Worm (Caenorhabditis elegans) whole organism, young adult: ENCODE results near the gene sup-35.

Experiments
- B0261.1 ChIP-seq: sonication (generic microtip); optimal IDR thresholded peaks from 2 replicates; lab custom pipeline; 2016; ENCODE audit warnings: mild to moderate bottlenecking, missing genetic modification characterization, moderate library complexity, missing compliant biosample characterization
- B0336.3 ChIP-seq: fragments of 200-800 bp; sonication (Bioruptor generic); IDR thresholded peaks from 2 replicates; pipeline ENCODE4 v1.3.6; 2022; ENCODE audit warnings: missing genetic modification characterization, missing compliant biosample characterization
- F22D6.2 ChIP-seq: sonication (generic microtip); optimal IDR thresholded peaks from 2 replicates; lab custom pipeline; 2016; ENCODE audit warnings: mild to moderate bottlenecking, missing genetic modification characterization, missing compliant biosample characterization
- F39B2.1 ChIP-seq: fragments of 200-800 bp; sonication (Bioruptor generic); IDR thresholded peaks from 2 replicates; pipeline ENCODE4 v1.3.6; 2022; ENCODE audit warnings: missing genetic modification reagents, missing genetic modification characterization, missing compliant biosample characterization
- F49E8.2 ChIP-seq: sonication (generic microtip); optimal IDR thresholded peaks from 3 replicates; lab custom pipeline; 2017; ENCODE audit warnings: missing genetic modification characterization, mild to moderate bottlenecking, missing compliant biosample characterization, antibody characterized with exemption, moderate library complexity; ENCODE audit not compliant: insufficient read depth
- F57A8.1 ChIP-seq: fragments of 200-800 bp; sonication (Bioruptor generic); optimal IDR thresholded peaks from 2 replicates; lab custom pipeline; 2018; ENCODE audit warnings: mild to moderate bottlenecking, missing genetic modification characterization, moderate library complexity, missing compliant biosample characterization
- F57C9.4 ChIP-seq: sonication (generic microtip); optimal IDR thresholded peaks from 2 replicates; lab custom pipeline; 2017; ENCODE audit warnings: mild to moderate bottlenecking, missing genetic modification characterization, missing compliant biosample characterization
- T26A5.8 ChIP-seq: sonication (generic microtip); optimal IDR thresholded peaks from 2 replicates; lab custom pipeline; 2016; ENCODE audit warnings: missing genetic modification characterization, missing compliant biosample characterization
- Y56A3A.18 ChIP-seq: fragments of 200-800 bp; sonication (Bioruptor generic); IDR thresholded peaks from 2 replicates; pipeline ENCODE4 v1.3.6; 2022; ENCODE audit warnings: missing genetic modification reagents, missing genetic modification characterization, missing compliant biosample characterization
- Y79H2A.3 ChIP-seq: fragments of 200-800 bp; sonication (Bioruptor generic); conservative IDR thresholded peaks from 2 replicates; pipeline ENCODE4 v1.3.6; 2022; ENCODE audit warnings: missing genetic modification reagents, missing genetic modification characterization, missing compliant biosample characterization
- Y95B8A.8 ChIP-seq: fragments of 200-800 bp; sonication (Bioruptor generic); IDR thresholded peaks from 2 replicates; pipeline ENCODE4 v1.3.6; 2022; ENCODE audit warnings: missing genetic modification reagents, missing genetic modification characterization, missing compliant biosample characterization
- attf-5 ChIP-seq: fragments of 200-800 bp; sonication (Bioruptor generic); optimal IDR thresholded peaks from 2 replicates; lab custom pipeline; 2018; ENCODE audit warnings: mild to moderate bottlenecking, missing genetic modification characterization, missing compliant biosample characterization
- bed-1 ChIP-seq: fragments of 200-800 bp; sonication (Bioruptor generic); IDR thresholded peaks from 2 replicates; pipeline ENCODE4 v1.3.6; 2022; ENCODE audit warnings: missing genetic modification reagents, missing genetic modification characterization, missing compliant biosample characterization
- cebp-1 ChIP-seq, 2 experiments: fragments of 200-800 bp in 1 of 2; sonication (Bioruptor generic) in 1 of 2; sonication (generic microtip) in 1 of 2; IDR thresholded peaks in 1 of 2; optimal IDR thresholded peaks in 1 of 2; 2 replicates each; pipeline versions ENCODE4 v1.3.6 to Lab custom; 2017 to 2022; ENCODE audit warnings: missing compliant biosample characterization in 2 of 2, missing genetic modification characterization in 2 of 2, mild to moderate bottlenecking in 1 of 2, missing genetic modification reagents in 1 of 2, moderate library complexity in 1 of 2
- cebp-2 ChIP-seq: fragments of 200-800 bp; sonication (Bioruptor generic); IDR thresholded peaks from 2 replicates; pipeline ENCODE4 v1.3.6; 2022; ENCODE audit warnings: missing genetic modification characterization, missing compliant biosample characterization
- ceh-100 ChIP-seq: fragments of 200-800 bp; sonication (Bioruptor generic); IDR thresholded peaks from 2 replicates; pipeline ENCODE4 v1.3.6; 2022; ENCODE audit warnings: missing genetic modification reagents, missing genetic modification characterization, missing compliant biosample characterization
- ceh-91 ChIP-seq: fragments of 200-800 bp; sonication (Bioruptor generic); IDR thresholded peaks from 2 replicates; pipeline ENCODE4 v1.3.6; 2022; ENCODE audit warnings: missing genetic modification reagents, missing genetic modification characterization, missing compliant biosample characterization
- dpff-1 ChIP-seq: sonication (generic microtip); optimal IDR thresholded peaks from 2 replicates; lab custom pipeline; 2017; ENCODE audit warnings: mild to moderate bottlenecking, missing genetic modification characterization, missing compliant biosample characterization
- dpl-1 ChIP-seq: fragments of 150-350 bp; optimal IDR thresholded peaks from 2 replicates; lab custom pipeline; 2014; ENCODE audit warnings: missing biosample characterization, missing genetic modification reagents, missing genetic modification characterization
- egl-18 ChIP-seq: fragments of 200-800 bp; sonication (Bioruptor generic); IDR thresholded peaks from 2 replicates; pipeline ENCODE4 v1.3.6; 2022; ENCODE audit warnings: missing genetic modification reagents, missing genetic modification characterization, missing compliant biosample characterization
- ekl-4 ChIP-seq: fragments of 200-800 bp; sonication (Bioruptor generic); IDR thresholded peaks from 2 replicates; pipeline ENCODE4 v1.3.6; 2022; ENCODE audit warnings: missing genetic modification reagents, missing genetic modification characterization, missing compliant biosample characterization
- ets-4 ChIP-seq: fragments of 200-800 bp; sonication (Bioruptor generic); optimal IDR thresholded peaks from 2 replicates; lab custom pipeline; 2018; ENCODE audit warnings: mild to moderate bottlenecking, missing genetic modification characterization, missing compliant biosample characterization
- gei-17 ChIP-seq: fragments of 200-800 bp; sonication (Bioruptor generic); optimal IDR thresholded peaks from 2 replicates; lab custom pipeline; 2018; ENCODE audit warnings: mild to moderate bottlenecking, missing genetic modification characterization, missing compliant biosample characterization
- hmg-20 ChIP-seq: fragments of 200-800 bp; sonication (Bioruptor generic); IDR thresholded peaks from 2 replicates; pipeline ENCODE4 v1.3.6; 2022; ENCODE audit warnings: missing genetic modification reagents, missing genetic modification characterization, missing compliant biosample characterization
- hrde-1 ChIP-seq: sonication (generic microtip); optimal IDR thresholded peaks from 2 replicates; lab custom pipeline; 2016; ENCODE audit warnings: missing genetic modification characterization, mild to moderate bottlenecking, missing compliant biosample characterization, moderate library complexity, missing genotype, missing genetic modification reagents, borderline replicate concordance
- lir-1 ChIP-seq: fragments of 200-800 bp; sonication (Bioruptor generic); conservative IDR thresholded peaks from 2 replicates; pipeline ENCODE4 v1.3.6; 2022; ENCODE audit warnings: missing genetic modification reagents, missing genetic modification characterization, missing compliant biosample characterization
- madf-3 ChIP-seq: fragments of 200-800 bp; sonication (Bioruptor generic); IDR thresholded peaks from 2 replicates; pipeline ENCODE4 v1.3.6; 2022; ENCODE audit warnings: missing genetic modification reagents, missing genetic modification characterization, missing compliant biosample characterization
- madf-8 ChIP-seq: fragments of 200-800 bp; sonication (Bioruptor generic); conservative IDR thresholded peaks from 2 replicates; pipeline ENCODE4 v1.3.6; 2022; ENCODE audit warnings: missing genetic modification reagents, missing genetic modification characterization, missing compliant biosample characterization
- mel-28 ChIP-seq: sonication (generic microtip); optimal IDR thresholded peaks from 2 replicates; lab custom pipeline; 2016; ENCODE audit warnings: borderline replicate concordance, mild to moderate bottlenecking, missing genetic modification characterization, missing compliant biosample characterization
- mes-4 ChIP-seq: sonication (generic microtip); optimal IDR thresholded peaks from 2 replicates; lab custom pipeline; 2016; ENCODE audit warnings: missing genotype, missing genetic modification characterization, missing compliant biosample characterization
- nhr-179 ChIP-seq: sonication (generic microtip); optimal IDR thresholded peaks from 2 replicates; lab custom pipeline; 2016; ENCODE audit warnings: mild to moderate bottlenecking, missing genetic modification characterization, missing compliant biosample characterization
- nhr-27 ChIP-seq: fragments of 200-800 bp; sonication (Bioruptor generic); optimal IDR thresholded peaks from 2 replicates; lab custom pipeline; 2018; ENCODE audit warnings: mild to moderate bottlenecking, missing genetic modification characterization, moderate library complexity, missing compliant biosample characterization
- rcor-1 ChIP-seq: fragments of 200-800 bp; sonication (Bioruptor generic); IDR thresholded peaks from 2 replicates; pipeline ENCODE4 v1.3.6; 2022; ENCODE audit warnings: missing genetic modification reagents, missing genetic modification characterization, missing compliant biosample characterization
- rec-8 ChIP-seq, 2 experiments: sonication (generic microtip); optimal IDR thresholded peaks; 2 replicates each; lab custom pipeline; 2016; ENCODE audit warnings: mild to moderate bottlenecking in 2 of 2, missing genetic modification characterization in 2 of 2, missing genetic modification reagents in 2 of 2, missing genotype in 2 of 2, missing biosample characterization in 1 of 2, missing compliant biosample characterization in 1 of 2, moderate library complexity in 1 of 2
- repo-1 ChIP-seq: sonication (generic microtip); optimal IDR thresholded peaks from 2 replicates; lab custom pipeline; 2017; ENCODE audit warnings: mild to moderate bottlenecking, missing genetic modification characterization, missing compliant biosample characterization
- sdz-38 ChIP-seq: sonication (generic microtip); optimal IDR thresholded peaks from 2 replicates; lab custom pipeline; 2016; ENCODE audit warnings: missing genotype, missing genetic modification characterization, missing compliant biosample characterization
- snpc-1.3 ChIP-seq: sonication (generic microtip); optimal IDR thresholded peaks from 2 replicates; lab custom pipeline; 2017; ENCODE audit warnings: missing genetic modification characterization, mild to moderate bottlenecking, missing compliant biosample characterization, antibody characterized with exemption, moderate library complexity, missing genotype, missing genetic modification reagents; ENCODE audit not compliant: insufficient read depth
- snpc-4 ChIP-seq, 5 experiments: fragments of 150-350 bp in 1 of 5; sonication (generic microtip) in 4 of 5; optimal IDR thresholded peaks; 2 replicates each; lab custom pipeline; 2014 to 2018; ENCODE audit warnings: missing genetic modification characterization in 5 of 5, missing biosample characterization in 3 of 5, antibody characterized with exemption in 2 of 5, mild to moderate bottlenecking in 2 of 5, missing compliant biosample characterization in 2 of 5, missing genotype in 2 of 5, moderate library complexity in 2 of 5, missing genetic modification reagents in 1 of 5
- somi-1 ChIP-seq: fragments of 200-800 bp; sonication (Bioruptor generic); optimal IDR thresholded peaks from 2 replicates; lab custom pipeline; 2018; ENCODE audit warnings: mild to moderate bottlenecking, missing genetic modification characterization, missing compliant biosample characterization
- sptf-2 ChIP-seq: fragments of 200-800 bp; sonication (Bioruptor generic); optimal IDR thresholded peaks from 2 replicates; lab custom pipeline; 2018; ENCODE audit warnings: mild to moderate bottlenecking, missing genetic modification characterization, missing compliant biosample characterization
- tbp1 ChIP-seq: fragments of 200-800 bp; sonication (Bioruptor generic); optimal IDR thresholded peaks from 2 replicates; lab custom pipeline; 2018; ENCODE audit warnings: mild to moderate bottlenecking, missing genetic modification characterization, missing compliant biosample characterization
- tbx-9 ChIP-seq: sonication (generic microtip); optimal IDR thresholded peaks from 2 replicates; lab custom pipeline; 2016; ENCODE audit warnings: borderline replicate concordance, missing genetic modification characterization, inconsistent platforms, missing compliant biosample characterization
- unc-130 ChIP-seq: sonication (generic microtip); optimal IDR thresholded peaks from 2 replicates; lab custom pipeline; 2016; ENCODE audit warnings: missing genetic modification reagents, missing genetic modification characterization, missing compliant biosample characterization
- zfh-2 ChIP-seq: fragments of 200-800 bp; sonication (Bioruptor generic); conservative IDR thresholded peaks from 2 replicates; pipeline ENCODE4 v1.3.6; 2022; ENCODE audit warnings: missing genetic modification reagents, missing genetic modification characterization, missing compliant biosample characterization
- zim-3 ChIP-seq: sonication (generic microtip); optimal IDR thresholded peaks from 2 replicates; lab custom pipeline; 2017; ENCODE audit warnings: mild to moderate bottlenecking, missing genetic modification characterization, moderate library complexity, missing compliant biosample characterization
- ztf-26 ChIP-seq: sonication (generic microtip); optimal IDR thresholded peaks from 2 replicates; lab custom pipeline; 2017; ENCODE audit warnings: missing genetic modification characterization, missing compliant biosample characterization

sup-35 gene

DNA sequence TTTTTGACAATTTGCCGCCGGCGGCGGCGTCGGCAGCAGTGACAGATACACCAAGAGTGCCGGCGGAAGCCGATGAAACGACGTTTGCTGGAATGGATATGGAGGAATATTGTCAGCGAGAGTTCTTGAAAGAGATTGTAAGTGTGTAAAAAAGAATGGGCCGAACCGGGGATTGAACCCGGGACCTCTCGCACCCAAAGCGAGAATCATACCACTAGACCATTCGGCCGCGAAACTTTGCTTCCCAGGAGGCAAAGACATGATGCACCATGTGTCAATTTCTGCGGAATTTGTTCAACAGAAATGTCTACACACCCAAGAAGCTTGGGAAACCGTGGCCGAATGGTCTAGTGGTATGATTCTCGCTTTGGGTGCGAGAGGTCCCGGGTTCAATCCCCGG lies 52.3 kb downstream of the sup-35 start (continued):
- peak; percentile 13 for TF ChIP-seq T26A5.8 (tag; lab: Kevin White, UChicago)
- peak; percentile 39 to 49 for TF ChIP-seq rec-8 (tag; optimal IDR thresholded peaks at IDR 0.05; lab: Kevin White, UChicago)
- TF ChIP-seq gei-17, result peak; percentile 72
- no peak for TF ChIP-seq dpff-1 (tag; lab: Kevin White, UChicago)
- peak; percentile 68 for TF ChIP-seq F49E8.2 (tag; lab: Kevin White, UChicago)
- peak; percentile 78 for TF ChIP-seq repo-1
- peak; percentile 87 for TF ChIP-seq snpc-1.3
- no peak for TF ChIP-seq sdz-38 (tag; lab: Kevin White, UChicago)
- TF ChIP-seq tbp1 (GFP tag; lab: Kevin White, UChicago), result peak; percentile 99
- peak; percentile 86; the same call in 1 of the 2 replicates for TF ChIP-seq Y95B8A.8
- TF ChIP-seq attf-5 (GFP tag; lab: Kevin White, UChicago), result peak; percentile 12
- no peak for TF ChIP-seq cebp-2 (GFP tag; lab: Robert Waterston, UW)
- no peak for TF ChIP-seq F57A8.1 (GFP tag; lab: Kevin White, UChicago)
- peak; percentile 77; the same call in 1 of the 2 replicates for TF ChIP-seq egl-18
- TF ChIP-seq Y79H2A.3 (GFP tag; lab: Robert Waterston, UW), result 0 out of 2 replicates have a peak, but pooled peaks have one; percentile 13
- no peak for TF ChIP-seq bed-1 (GFP tag; lab: Robert Waterston, UW)
- TF ChIP-seq madf-3, result peak; percentile 67; the same call in 1 of the 2 replicates
- TF ChIP-seq hrde-1 (tag; lab: Kevin White, UChicago), result peak; percentile 78
- no peak for TF ChIP-seq F22D6.2
- TF ChIP-seq mes-4 (tag; lab: Kevin White, UChicago), result no peak
- TF ChIP-seq sptf-2 (GFP tag; lab: Kevin White, UChicago), result no peak
- 0 out of 2 replicates have a peak, but pooled peaks have one; percentile 6 for TF ChIP-seq F39B2.1 (GFP tag; lab: Robert Waterston, UW)
- TF ChIP-seq nhr-179 (tag; lab: Kevin White, UChicago), result no peak
- TF ChIP-seq nhr-27 (tag; lab: Kevin White, UChicago), result no peak
- peak; percentile 82 for TF ChIP-seq zim-3 (tag; lab: Kevin White, UChicago)
- TF ChIP-seq hmg-20, result peak; percentile 76; the same call in 1 of the 2 replicates
- TF ChIP-seq unc-130 (GFP tag; lab: Kevin White, UChicago), result peak; percentile 19
- peak; percentile 99 for TF ChIP-seq B0261.1 (tag; lab: Kevin White, UChicago)
- peak; percentile 76 for TF ChIP-seq B0336.3 (GFP tag; lab: Robert Waterston, UW)
- TF ChIP-seq ceh-100 (GFP tag; lab: Robert Waterston, UW), result peak; percentile 87
- TF ChIP-seq F57C9.4 (tag; lab: Kevin White, UChicago), result no peak
- TF ChIP-seq ets-4 (GFP tag; lab: Kevin White, UChicago), result no peak
- peak; percentile 40 for TF ChIP-seq somi-1
- peak; percentile 92 for TF ChIP-seq Y56A3A.18 (GFP tag; lab: Robert Waterston, UW)
- TF ChIP-seq ekl-4, result peak; percentile 92
- peak; percentile 61 for TF ChIP-seq ztf-26 (tag; lab: Kevin White, UChicago)
- TF ChIP-seq ceh-91, result no peak
- TF ChIP-seq snpc-4 (GFP tag; optimal IDR thresholded peaks at IDR 0.05; lab: Kevin White, UChicago), result peak; percentile 69
- peak in 3 of 4 experiments; percentile 69 to 81 (median 79) for TF ChIP-seq snpc-4 (tag; optimal IDR thresholded peaks at IDR 0.05; lab: Kevin White, UChicago)
- no peak for TF ChIP-seq tbx-9
- TF ChIP-seq madf-8 (GFP tag; lab: Robert Waterston, UW), result peak; percentile 32; the same call in 1 of the 2 replicates
- TF ChIP-seq mel-28, result peak; percentile 47
- TF ChIP-seq cebp-1 (GFP tag; IDR thresholded peaks at IDR 0.05; lab: Robert Waterston, UW), result 0 out of 2 replicates have a peak, but pooled peaks have one; percentile 23
- TF ChIP-seq cebp-1 (tag; optimal IDR thresholded peaks at IDR 0.05; lab: Kevin White, UChicago), result peak; percentile 79
- TF ChIP-seq zfh-2, result peak; percentile 59; the same call in 1 of the 2 replicates
- TF ChIP-seq lir-1, result peak; percentile 70
- peak; percentile 86 for TF ChIP-seq rcor-1 (GFP tag; lab: Robert Waterston, UW)
- TF ChIP-seq dpl-1 (GFP tag; lab: Kevin White, UChicago), result peak; percentile 43
